Worm (Caenorhabditis elegans) whole organism, late embryonic: Measurements from ENCODE around the gene clec-221.

Source experiments
- C08G9.2 ChIP-seq: sonication (generic microtip); optimal IDR thresholded peaks from 2 replicates; lab custom pipeline; 2016; ENCODE audit warnings: mild to moderate bottlenecking, missing genetic modification characterization, moderate library complexity, missing compliant biosample characterization
- ama-1 ChIP-seq: fragments of 150-350 bp; optimal IDR thresholded peaks from 2 replicates; lab custom pipeline; 2014
- lim-6 ChIP-seq: sonication (generic microtip); optimal IDR thresholded peaks from 2 replicates; lab custom pipeline; 2016; ENCODE audit warnings: missing genetic modification characterization, missing compliant biosample characterization
- lin-11 ChIP-seq: fragments of 200-800 bp; sonication (Bioruptor generic); optimal IDR thresholded peaks from 2 replicates; lab custom pipeline; 2018; ENCODE audit warnings: mild to moderate bottlenecking, missing genetic modification characterization, missing compliant biosample characterization
- mec-3 ChIP-seq: sonication (generic microtip); optimal IDR thresholded peaks from 2 replicates; lab custom pipeline; 2016; ENCODE audit warnings: borderline replicate concordance, missing genetic modification characterization, missing compliant biosample characterization
- nhr-11 ChIP-seq: fragments of 150-350 bp; optimal IDR thresholded peaks from 2 replicates; lab custom pipeline; 2014; ENCODE audit warnings: missing biosample characterization, missing genetic modification characterization
- pax-1 ChIP-seq: fragments of 150-350 bp; optimal IDR thresholded peaks from 2 replicates; lab custom pipeline; 2014; ENCODE audit warnings: missing biosample characterization, missing genetic modification characterization
- pqm-1 ChIP-seq: sonication (generic microtip); optimal IDR thresholded peaks from 2 replicates; lab custom pipeline; 2016; ENCODE audit warnings: missing genetic modification characterization, missing compliant biosample characterization
- sox-4 ChIP-seq: sonication (generic microtip); optimal IDR thresholded peaks from 2 replicates; lab custom pipeline; 2017; ENCODE audit warnings: mild to moderate bottlenecking, missing genetic modification characterization, inconsistent platforms, missing compliant biosample characterization
- syd-9 ChIP-seq: sonication (generic microtip); optimal IDR thresholded peaks from 2 replicates; lab custom pipeline; 2016; ENCODE audit warnings: mild to moderate bottlenecking, missing genetic modification characterization, moderate library complexity, missing compliant biosample characterization
- unc-55 ChIP-seq: sonication (generic microtip); optimal IDR thresholded peaks from 2 replicates; lab custom pipeline; 2017; ENCODE audit warnings: missing biosample characterization, missing genetic modification reagents, missing genetic modification characterization
- unc-86 ChIP-seq: sonication (generic microtip); optimal IDR thresholded peaks from 2 replicates; lab custom pipeline; 2016; ENCODE audit warnings: missing genetic modification characterization, missing compliant biosample characterization

DNA sequence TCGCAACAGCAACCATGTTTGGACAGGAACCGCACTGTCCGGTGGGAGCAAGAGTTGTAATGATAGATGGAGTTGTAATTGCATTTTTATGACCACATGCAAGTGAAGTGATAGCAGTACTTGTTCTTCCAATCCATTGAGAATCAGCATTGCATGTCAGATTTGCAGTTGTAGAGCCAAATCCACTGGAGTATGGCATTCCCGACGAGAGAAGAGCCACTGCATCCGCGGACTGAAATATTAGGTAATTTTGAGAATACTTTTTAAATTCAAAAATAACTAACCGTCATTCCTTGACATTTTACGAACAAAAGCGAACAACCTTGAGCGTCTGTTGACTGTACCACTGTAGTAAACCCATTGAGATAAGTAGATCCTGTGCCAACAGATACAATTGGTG, 20.9 kb upstream of the clec-221 start:
- TF ChIP-seq sox-4 (tag; lab: Kevin White, UChicago) (no peak), nhr-11 (no peak), ama-1 (lab: Kevin White, UChicago) (no peak), pqm-1 (tag; lab: Kevin White, UChicago) (no peak), lim-6 (no peak), syd-9 (tag; lab: Kevin White, UChicago) (no peak), mec-3 (tag; lab: Kevin White, UChicago) (no peak), pax-1 (no peak), C08G9.2 (no peak), unc-86 (no peak), lin-11 (tag; lab: Kevin White, UChicago) (no peak), unc-55 (GFP tag; lab: Kevin White, UChicago) (no peak)
